Worm (Caenorhabditis elegans) whole organism, young adult: ENCODE data around the gene lips-17.

Source experiments
- F10E7.11 ChIP-seq: sonication (generic microtip); optimal IDR thresholded peaks from 2 replicates; lab custom pipeline; 2017; ENCODE audit warnings: mild to moderate bottlenecking, missing genetic modification characterization, moderate library complexity, missing compliant biosample characterization
- aptf-2 ChIP-seq: fragments of 200-800 bp; sonication (Bioruptor generic); conservative IDR thresholded peaks from 2 replicates; pipeline ENCODE4 v1.3.6; 2022; ENCODE audit warnings: missing genetic modification reagents, missing genetic modification characterization, missing compliant biosample characterization
- nfyb-1 ChIP-seq: fragments of 200-800 bp; sonication (Bioruptor generic); IDR thresholded peaks from 2 replicates; pipeline ENCODE4 v1.3.6; 2022; ENCODE audit warnings: missing genetic modification reagents, missing genetic modification characterization, missing compliant biosample characterization
- pha-4 ChIP-seq: fragments of 150-350 bp; sonication (generic microtip); optimal IDR thresholded peaks from 2 replicates; lab custom pipeline; 2014; ENCODE audit warnings: missing biosample characterization, missing genetic modification reagents, missing genetic modification characterization
- sdz-38 ChIP-seq: sonication (generic microtip); optimal IDR thresholded peaks from 2 replicates; lab custom pipeline; 2016; ENCODE audit warnings: missing genotype, missing genetic modification characterization, missing compliant biosample characterization
- unc-62 ChIP-seq: fragments of 150-350 bp; optimal IDR thresholded peaks from 2 replicates; lab custom pipeline; 2014; ENCODE audit warnings: missing biosample characterization, missing genetic modification reagents, missing genetic modification characterization

ce11 chrII:7607953-7608352, at the start of gene lips-17:
- no peak for TF ChIP-seq pha-4
- TF ChIP-seq unc-62: no peak
- no peak for TF ChIP-seq F10E7.11 (tag; lab: Kevin White, UChicago)
- TF ChIP-seq nfyb-1: no peak
- no peak for TF ChIP-seq aptf-2
- no peak for TF ChIP-seq sdz-38 (tag; lab: Kevin White, UChicago)
